Fruit fly (Drosophila melanogaster) Kc167 (cell line): Measurements from ENCODE around the gene Adgf-B.

Experiments used
- Myc ChIP-seq: fragments of >200 bp; optimal IDR thresholded peaks from 2 replicates; lab custom pipeline; 2017; ENCODE audit warnings: missing external identifiers
- Sin3A ChIP-seq: fragments of >200 bp; optimal IDR thresholded peaks from 2 replicates; lab custom pipeline; 2018; ENCODE audit warnings: missing external identifiers
- h ChIP-seq: fragments of >200 bp; optimal IDR thresholded peaks from 3 replicates; lab custom pipeline; 2018; ENCODE audit warnings: missing external identifiers
- insv ChIP-seq: fragments of >200 bp; optimal IDR thresholded peaks from 3 replicates; lab custom pipeline; 2018; ENCODE audit warnings: missing external identifiers
- psq ChIP-seq: fragments of >200 bp; optimal IDR thresholded peaks from 2 replicates; lab custom pipeline; 2017; ENCODE audit warnings: missing external identifiers
- ttk ChIP-seq: sonication (Bioruptor generic); optimal IDR thresholded peaks from 2 replicates; lab custom pipeline; 2017; ENCODE audit warnings: missing external identifiers

Gene Adgf-B

dm6 chr3L:17750488-17750887, at the start of gene Adgf-B:
TSS of gene Adgf-B (minus strand) at chr3L:17750588.
- TF ChIP-seq Sin3A (lab: Kevin White, UChicago): no peak
- no peak for TF ChIP-seq h (lab: Kevin White, UChicago)
- TF ChIP-seq psq (lab: Kevin White, UChicago): no peak
- no peak for TF ChIP-seq insv (lab: Kevin White, UChicago)
- no peak for TF ChIP-seq Myc (lab: Kevin White, UChicago)

dm6 chr3L:17797494-17797893, 47.1 kb upstream of the Adgf-B start, which contains the start of gene CG42816:
TSS of gene CG42816 (minus strand) at chr3L:17797594.
- TF ChIP-seq h (lab: Kevin White, UChicago): no peak
- no peak for TF ChIP-seq psq (lab: Kevin White, UChicago)
- TF ChIP-seq Myc (lab: Kevin White, UChicago): no peak

- TF ChIP-seq insv (lab: Kevin White, UChicago): no peak
- TF ChIP-seq Myc (lab: Kevin White, UChicago): no peak
- TF ChIP-seq Sin3A (lab: Kevin White, UChicago): no peak
- no peak for TF ChIP-seq psq (lab: Kevin White, UChicago)
These were observed 41.1 kb upstream of the Adgf-B start for dm6 chr3L:17791495-17791894.

dm6 chr3L:17791467-17791494, 40.9 kb upstream of the Adgf-B start, which contains the start of gene CG42815:
TSS of gene CG42815 (minus strand) at chr3L:17791486.
- no peak for TF ChIP-seq psq (lab: Kevin White, UChicago)
- no peak for TF ChIP-seq ttk
- TF ChIP-seq h (lab: Kevin White, UChicago): no peak
- TF ChIP-seq insv (lab: Kevin White, UChicago): no peak
- TF ChIP-seq Myc (lab: Kevin White, UChicago): no peak
- no peak for TF ChIP-seq Sin3A (lab: Kevin White, UChicago)

- TF ChIP-seq Myc (lab: Kevin White, UChicago) (no peak), h (lab: Kevin White, UChicago) (no peak), insv (lab: Kevin White, UChicago) (no peak), Sin3A (lab: Kevin White, UChicago) (no peak), ttk (no peak), psq (lab: Kevin White, UChicago) (no peak)
These were observed 40.7 kb upstream of the Adgf-B start for dm6 chr3L:17791067-17791466.

dm6 chr3L:17763987-17764386, 13.6 kb upstream of the Adgf-B start, which contains the start of the genes Adgf-A and Adgf-A2:
TSS of gene Adgf-A (minus strand) at chr3L:17764158.
TSS of gene Adgf-A2 (minus strand) at chr3L:17764158.
- TF ChIP-seq Myc (lab: Kevin White, UChicago): no peak
- TF ChIP-seq Sin3A (lab: Kevin White, UChicago): no peak
- TF ChIP-seq h (lab: Kevin White, UChicago): no peak
- no peak for TF ChIP-seq insv (lab: Kevin White, UChicago)
- no peak for TF ChIP-seq ttk
- no peak for TF ChIP-seq psq (lab: Kevin White, UChicago)

- TF ChIP-seq insv (lab: Kevin White, UChicago) (no peak), Myc (lab: Kevin White, UChicago) (no peak), ttk (no peak), h (lab: Kevin White, UChicago) (no peak), psq (lab: Kevin White, UChicago) (no peak), Sin3A (lab: Kevin White, UChicago) (no peak)
These were observed 8.8 kb upstream of the Adgf-B start, which contains the start of gene CG32181 for dm6 chr3L:17759072-17759747. TSS of gene CG32181 (plus strand) at chr3L:17759697.

- no peak for TF ChIP-seq insv (lab: Kevin White, UChicago)
- no peak for TF ChIP-seq h (lab: Kevin White, UChicago)
- TF ChIP-seq Sin3A (lab: Kevin White, UChicago): no peak
- no peak for TF ChIP-seq Myc (lab: Kevin White, UChicago)
- no peak for TF ChIP-seq psq (lab: Kevin White, UChicago)
- TF ChIP-seq ttk: no peak
These were observed 7.6 kb upstream of the Adgf-B start, which contains the start of gene CG32182 for dm6 chr3L:17758084-17758211. TSS of gene CG32182 (plus strand) at chr3L:17758112.

dm6 chr3L:17757156-17758083, 7.0 kb upstream of the Adgf-B start:
- TF ChIP-seq ttk (no peak), Myc (lab: Kevin White, UChicago) (no peak), Sin3A (lab: Kevin White, UChicago) (no peak), insv (lab: Kevin White, UChicago) (no peak), psq (lab: Kevin White, UChicago) (no peak), h (lab: Kevin White, UChicago) (no peak)

- no peak for TF ChIP-seq h (lab: Kevin White, UChicago)
- TF ChIP-seq Sin3A (lab: Kevin White, UChicago): no peak
- no peak for TF ChIP-seq ttk
- TF ChIP-seq psq (lab: Kevin White, UChicago): no peak
- TF ChIP-seq insv (lab: Kevin White, UChicago): no peak
These were observed 3.9 kb upstream of the Adgf-B start for dm6 chr3L:17754285-17754684.

dm6 chr3L:17746760-17747159, 3.6 kb downstream of the Adgf-B start, which contains the start of gene CG6034:
TSS of gene CG6034 (minus strand) at chr3L:17746860.
- TF ChIP-seq Myc (lab: Kevin White, UChicago) (no peak), h (lab: Kevin White, UChicago) (no peak), Sin3A (lab: Kevin White, UChicago) (no peak), psq (lab: Kevin White, UChicago) (no peak), insv (lab: Kevin White, UChicago) (no peak), ttk (no peak)

- TF ChIP-seq insv (lab: Kevin White, UChicago): no peak
- TF ChIP-seq psq (lab: Kevin White, UChicago): no peak
- TF ChIP-seq Sin3A (lab: Kevin White, UChicago): no peak
- TF ChIP-seq Myc (lab: Kevin White, UChicago): no peak
- TF ChIP-seq h (lab: Kevin White, UChicago): no peak
- no peak for TF ChIP-seq ttk
These were observed 7.9 kb downstream of the Adgf-B start for dm6 chr3L:17742531-17742930.
